Fruit fly (Drosophila melanogaster): ENCODE measurements around the gene Mst87F.

Gene Mst87F

dm6 chr3R:13845250-13845699 lies 17.5 kb upstream of the Mst87F start:
- TF ChIP-seq N (GFP tag; optimal IDR thresholded peaks at IDR 0.05) (no peak), br (GFP tag; optimal IDR thresholded peaks at IDR 0.05) (peak; percentile 31), usp (GFP tag; optimal IDR thresholded peaks at IDR 0.05) (no peak), Dfd (GFP tag; optimal IDR thresholded peaks at IDR 0.05) (no peak), dsf (GFP tag; optimal IDR thresholded peaks at IDR 0.05; ENCODE audit: borderline replicate concordance) (no peak), ey (GFP tag; optimal IDR thresholded peaks at IDR 0.05) (peak; percentile 20), jim (GFP tag; optimal IDR thresholded peaks at IDR 0.05) (no peak), foxo (GFP tag; optimal IDR thresholded peaks at IDR 0.05) (peak in 1 of 2 experiments; percentile 69), h (GFP tag; optimal IDR thresholded peaks at IDR 0.05) (peak; percentile 51), CrebA (GFP tag; optimal IDR thresholded peaks at IDR 0.05; ENCODE audit: borderline replicate concordance) (no peak), GATAd (GFP tag; optimal IDR thresholded peaks at IDR 0.05) (no peak), CG9705 (GFP tag; optimal IDR thresholded peaks at IDR 0.05) (no peak), pan (optimal IDR thresholded peaks at IDR 0.05) (no peak), Hr78 (GFP tag; optimal IDR thresholded peaks at IDR 0.05) (no peak), dl (GFP tag; optimal IDR thresholded peaks at IDR 0.05; ENCODE audit: insufficient read depth in 1 of 2, partially characterized antibody in 2 of 2) (no peak), Jra (GFP tag; optimal IDR thresholded peaks at IDR 0.05) (no peak), OdsH (GFP tag; optimal IDR thresholded peaks at IDR 0.05) (peak; percentile 62), Rel (GFP tag; optimal IDR thresholded peaks at IDR 0.05) (no peak), Rel (tag; optimal IDR thresholded peaks at IDR 0.05) (no peak), sage (GFP tag; optimal IDR thresholded peaks at IDR 0.05) (peak; percentile 37), Myc (optimal IDR thresholded peaks at IDR 0.05) (no peak), Hr83 (GFP tag; optimal IDR thresholded peaks at IDR 0.05; ENCODE audit: poor library complexity, severe bottlenecking) (no peak), rgr (GFP tag; optimal IDR thresholded peaks at IDR 0.05) (peak; percentile 64), tai (GFP tag; optimal IDR thresholded peaks at IDR 0.05) (no peak), Abd-B (GFP tag; optimal IDR thresholded peaks at IDR 0.05) (no peak), brk (GFP tag; optimal IDR thresholded peaks at IDR 0.05) (peak; percentile 52), fru (GFP tag; optimal IDR thresholded peaks at IDR 0.05) (peak; percentile 12), psq (GFP tag; optimal IDR thresholded peaks at IDR 0.05) (peak; percentile 58), dmrt93B (GFP tag; optimal IDR thresholded peaks at IDR 0.05) (peak; percentile 4), Mio (GFP tag; optimal IDR thresholded peaks at IDR 0.05) (no peak), CG32264 (GFP tag; optimal IDR thresholded peaks at IDR 0.05) (no peak), Dif (GFP tag; optimal IDR thresholded peaks at IDR 0.05; ENCODE audit: partially characterized antibody) (no peak), Hnf4 (GFP tag; optimal IDR thresholded peaks at IDR 0.05) (peak; percentile 32), lola (GFP tag; optimal IDR thresholded peaks at IDR 0.05) (no peak), sv (GFP tag; optimal IDR thresholded peaks at IDR 0.05) (no peak), HLH106 (tag; optimal IDR thresholded peaks at IDR 0.05) (peak; percentile 60), woc (GFP tag; optimal IDR thresholded peaks at IDR 0.05) (no peak), Sp1 (GFP tag; optimal IDR thresholded peaks at IDR 0.05) (peak; percentile 77), Vsx2 (GFP tag; optimal IDR thresholded peaks at IDR 0.05; ENCODE audit: partially characterized antibody) (no peak)

- peak; percentile 12 for TF ChIP-seq HLH106 (tag; optimal IDR thresholded peaks at IDR 0.05)
- TF ChIP-seq br (GFP tag; optimal IDR thresholded peaks at IDR 0.05), result no peak
- peak; percentile 18 for TF ChIP-seq Hnf4 (GFP tag; optimal IDR thresholded peaks at IDR 0.05)
- TF ChIP-seq Jra (GFP tag; optimal IDR thresholded peaks at IDR 0.05), result no peak
- TF ChIP-seq Hr83 (GFP tag; optimal IDR thresholded peaks at IDR 0.05; ENCODE audit: poor library complexity, severe bottlenecking), result no peak
- TF ChIP-seq ey (GFP tag; optimal IDR thresholded peaks at IDR 0.05), result peak; percentile 11
- no peak for TF ChIP-seq CrebA (GFP tag; optimal IDR thresholded peaks at IDR 0.05; ENCODE audit: borderline replicate concordance)
- TF ChIP-seq psq (GFP tag; optimal IDR thresholded peaks at IDR 0.05), result peak; percentile 34
- TF ChIP-seq jim (GFP tag; optimal IDR thresholded peaks at IDR 0.05), result no peak
- TF ChIP-seq sv (GFP tag; optimal IDR thresholded peaks at IDR 0.05), result no peak
- TF ChIP-seq Myc (optimal IDR thresholded peaks at IDR 0.05), result no peak
- no peak for TF ChIP-seq Dif (GFP tag; optimal IDR thresholded peaks at IDR 0.05; ENCODE audit: partially characterized antibody)
- TF ChIP-seq Mio (GFP tag; optimal IDR thresholded peaks at IDR 0.05), result no peak
- TF ChIP-seq sage (GFP tag; optimal IDR thresholded peaks at IDR 0.05), result peak; percentile 2
- no peak for TF ChIP-seq CG32264 (GFP tag; optimal IDR thresholded peaks at IDR 0.05)
- no peak for TF ChIP-seq lola (GFP tag; optimal IDR thresholded peaks at IDR 0.05)
- no peak for TF ChIP-seq CG9705 (GFP tag; optimal IDR thresholded peaks at IDR 0.05)
- TF ChIP-seq fru (GFP tag; optimal IDR thresholded peaks at IDR 0.05), result peak; percentile 27
- TF ChIP-seq Vsx2 (GFP tag; optimal IDR thresholded peaks at IDR 0.05; ENCODE audit: partially characterized antibody), result no peak
- peak; percentile 13 for TF ChIP-seq woc (GFP tag; optimal IDR thresholded peaks at IDR 0.05)
- TF ChIP-seq usp (GFP tag; optimal IDR thresholded peaks at IDR 0.05), result no peak
- peak; percentile 47 for TF ChIP-seq brk (GFP tag; optimal IDR thresholded peaks at IDR 0.05)
- peak; percentile 12 for TF ChIP-seq dmrt93B (GFP tag; optimal IDR thresholded peaks at IDR 0.05)
- no peak for TF ChIP-seq tai (GFP tag; optimal IDR thresholded peaks at IDR 0.05)
- TF ChIP-seq dsf (GFP tag; optimal IDR thresholded peaks at IDR 0.05; ENCODE audit: borderline replicate concordance), result no peak
- peak; percentile 23 for TF ChIP-seq Sp1 (GFP tag; optimal IDR thresholded peaks at IDR 0.05)
- TF ChIP-seq dl (GFP tag; optimal IDR thresholded peaks at IDR 0.05; ENCODE audit: insufficient read depth in 1 of 2, partially characterized antibody in 2 of 2), result no peak
- TF ChIP-seq foxo (GFP tag; optimal IDR thresholded peaks at IDR 0.05), result peak in 1 of 2 experiments; percentile 48
- peak; percentile 51 for TF ChIP-seq OdsH (GFP tag; optimal IDR thresholded peaks at IDR 0.05)
- TF ChIP-seq h (GFP tag; optimal IDR thresholded peaks at IDR 0.05), result peak; percentile 59
- TF ChIP-seq Abd-B (GFP tag; optimal IDR thresholded peaks at IDR 0.05), result no peak
- no peak for TF ChIP-seq Rel (GFP tag; optimal IDR thresholded peaks at IDR 0.05)
- no peak for TF ChIP-seq Rel (tag; optimal IDR thresholded peaks at IDR 0.05)
- no peak for TF ChIP-seq Dfd (GFP tag; optimal IDR thresholded peaks at IDR 0.05)
- TF ChIP-seq rgr (GFP tag; optimal IDR thresholded peaks at IDR 0.05), result peak; percentile 53
- TF ChIP-seq pan (optimal IDR thresholded peaks at IDR 0.05), result no peak
- TF ChIP-seq GATAd (GFP tag; optimal IDR thresholded peaks at IDR 0.05), result no peak
- no peak for TF ChIP-seq N (GFP tag; optimal IDR thresholded peaks at IDR 0.05)
- no peak for TF ChIP-seq Hr78 (GFP tag; optimal IDR thresholded peaks at IDR 0.05)
Observed at dm6 chr3R:13843611-13844010, 15.8 kb upstream of the Mst87F start.
